Worm (Caenorhabditis elegans) whole organism, L3 larva: Measurements from ENCODE around the gene Y102E9.3.

Experiments
- egl-27 ChIP-seq: sonication (generic microtip); optimal IDR thresholded peaks from 4 replicates; lab custom pipeline; 2017; ENCODE audit warnings: missing biosample characterization, missing genetic modification reagents, missing genetic modification characterization
- fkh-10 ChIP-seq: sonication (generic microtip); optimal IDR thresholded peaks from 2 replicates; lab custom pipeline; 2017; ENCODE audit warnings: missing biosample characterization, missing genetic modification reagents, missing genetic modification characterization
- tbx-2 ChIP-seq: sonication (generic microtip); optimal IDR thresholded peaks from 2 replicates; lab custom pipeline; 2016; ENCODE audit warnings: mild to moderate bottlenecking, missing genetic modification characterization, missing compliant biosample characterization

DNA sequence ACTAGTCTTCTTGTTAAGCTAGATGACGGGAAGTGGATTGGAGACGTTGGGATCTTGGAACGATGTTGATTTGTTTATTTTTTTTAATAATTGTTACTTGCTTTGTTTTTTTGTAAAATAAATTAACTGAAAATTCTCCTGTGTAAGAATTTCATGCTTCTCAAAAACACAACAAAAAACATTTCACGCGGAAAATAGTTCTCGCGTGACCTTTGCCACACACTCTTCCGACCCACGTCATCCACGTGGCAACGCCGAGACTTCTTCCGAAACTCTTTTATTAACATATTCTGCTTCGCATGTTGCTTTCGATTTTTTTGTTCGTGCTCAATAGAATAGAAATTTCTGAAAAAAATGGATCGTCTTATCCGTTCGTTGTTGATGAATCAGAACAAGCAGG lies 22.7 kb downstream of the Y102E9.3 start, which contains the start of gene F37A4.5:
- TF ChIP-seq fkh-10 (no peak), tbx-2 (tag; lab: Kevin White, UChicago) (no peak), egl-27 (no peak)
